Worm (Caenorhabditis elegans) whole organism, young adult: ENCODE measurements around the gene B0244.16.

Experiments used
- D2030.7 ChIP-seq: fragments of 200-800 bp; sonication (Bioruptor generic); IDR thresholded peaks from 2 replicates; pipeline ENCODE4 v1.3.6; 2022; ENCODE audit warnings: missing genetic modification reagents, missing genetic modification characterization, missing compliant biosample characterization
- F33H1.4 ChIP-seq: fragments of 200-800 bp; sonication (Bioruptor generic); IDR thresholded peaks from 2 replicates; pipeline ENCODE4 v1.3.6; 2022; ENCODE audit warnings: missing genetic modification reagents, missing genetic modification characterization, missing compliant biosample characterization
- F57C9.4 ChIP-seq: sonication (generic microtip); optimal IDR thresholded peaks from 2 replicates; lab custom pipeline; 2017; ENCODE audit warnings: mild to moderate bottlenecking, missing genetic modification characterization, missing compliant biosample characterization
- T07F8.4 ChIP-seq: sonication (generic microtip); optimal IDR thresholded peaks from 2 replicates; lab custom pipeline; 2016; ENCODE audit warnings: mild to moderate bottlenecking, missing genetic modification characterization, moderate library complexity, missing compliant biosample characterization
- attf-3 ChIP-seq: fragments of 200-800 bp; sonication (Bioruptor generic); conservative IDR thresholded peaks from 2 replicates; pipeline ENCODE4 v1.3.6; 2022; ENCODE audit warnings: missing genetic modification reagents, missing genetic modification characterization, missing compliant biosample characterization
- attf-5 ChIP-seq: fragments of 200-800 bp; sonication (Bioruptor generic); optimal IDR thresholded peaks from 2 replicates; lab custom pipeline; 2018; ENCODE audit warnings: mild to moderate bottlenecking, missing genetic modification characterization, missing compliant biosample characterization
- cebp-1 ChIP-seq, 2 experiments: fragments of 200-800 bp in 1 of 2; sonication (Bioruptor generic) in 1 of 2; sonication (generic microtip) in 1 of 2; IDR thresholded peaks in 1 of 2; optimal IDR thresholded peaks in 1 of 2; 2 replicates each; pipeline versions ENCODE4 v1.3.6 to Lab custom; 2017 to 2022; ENCODE audit warnings: missing compliant biosample characterization in 2 of 2, missing genetic modification characterization in 2 of 2, mild to moderate bottlenecking in 1 of 2, missing genetic modification reagents in 1 of 2, moderate library complexity in 1 of 2
- ceh-40 ChIP-seq: fragments of 200-800 bp; sonication (Bioruptor generic); IDR thresholded peaks from 2 replicates; pipeline ENCODE4 v1.3.6; 2022; ENCODE audit warnings: missing genetic modification characterization, missing compliant biosample characterization
- ceh-58 ChIP-seq: fragments of 200-800 bp; sonication (Bioruptor generic); IDR thresholded peaks from 2 replicates; pipeline ENCODE4 v1.3.6; 2022; ENCODE audit warnings: missing genetic modification characterization, missing compliant biosample characterization
- ceh-79 ChIP-seq: sonication (generic microtip); optimal IDR thresholded peaks from 2 replicates; lab custom pipeline; 2017; ENCODE audit warnings: mild to moderate bottlenecking, missing genetic modification characterization, missing compliant biosample characterization
- ceh-91 ChIP-seq: fragments of 200-800 bp; sonication (Bioruptor generic); IDR thresholded peaks from 2 replicates; pipeline ENCODE4 v1.3.6; 2022; ENCODE audit warnings: missing genetic modification reagents, missing genetic modification characterization, missing compliant biosample characterization
- chd-7 ChIP-seq: sonication (generic microtip); optimal IDR thresholded peaks from 2 replicates; lab custom pipeline; 2016; ENCODE audit warnings: mild to moderate bottlenecking, missing genetic modification characterization, moderate library complexity, missing compliant biosample characterization
- dox-1 ChIP-seq: fragments of 200-800 bp; sonication (Bioruptor generic); IDR thresholded peaks from 2 replicates; pipeline ENCODE4 v1.3.6; 2022; ENCODE audit warnings: missing genetic modification reagents, missing genetic modification characterization, missing compliant biosample characterization
- dpl-1 ChIP-seq: fragments of 150-350 bp; optimal IDR thresholded peaks from 2 replicates; lab custom pipeline; 2014; ENCODE audit warnings: missing biosample characterization, missing genetic modification reagents, missing genetic modification characterization
- efl-1 ChIP-seq: fragments of 150-350 bp; optimal IDR thresholded peaks from 2 replicates; lab custom pipeline; 2014; ENCODE audit warnings: missing biosample characterization, missing genetic modification reagents, missing genetic modification characterization
- egl-18 ChIP-seq: fragments of 200-800 bp; sonication (Bioruptor generic); IDR thresholded peaks from 2 replicates; pipeline ENCODE4 v1.3.6; 2022; ENCODE audit warnings: missing genetic modification reagents, missing genetic modification characterization, missing compliant biosample characterization
- him-1 ChIP-seq: sonication (generic microtip); optimal IDR thresholded peaks from 2 replicates; lab custom pipeline; 2016; ENCODE audit warnings: missing genotype, missing genetic modification reagents, missing genetic modification characterization, missing compliant biosample characterization
- hlh-12 ChIP-seq: sonication (generic microtip); optimal IDR thresholded peaks from 2 replicates; lab custom pipeline; 2016; ENCODE audit warnings: missing genetic modification characterization, missing compliant biosample characterization
- hsf-1 ChIP-seq: fragments of 200-800 bp; sonication (Bioruptor generic); IDR thresholded peaks from 2 replicates; pipeline ENCODE4 v1.3.6; 2022; ENCODE audit warnings: missing genetic modification reagents, missing genetic modification characterization, missing compliant biosample characterization
- let-607 ChIP-seq, 2 experiments: fragments of 200-800 bp in 1 of 2; sonication (Bioruptor generic) in 1 of 2; sonication (generic microtip) in 1 of 2; optimal IDR thresholded peaks; 2 replicates each; lab custom pipeline; 2016 to 2018; ENCODE audit warnings: mild to moderate bottlenecking in 2 of 2, missing compliant biosample characterization in 2 of 2, missing genetic modification characterization in 2 of 2, moderate library complexity in 2 of 2, missing genotype in 1 of 2
- lin-40 ChIP-seq: sonication (generic microtip); optimal IDR thresholded peaks from 2 replicates; lab custom pipeline; 2016; ENCODE audit warnings: missing genetic modification characterization, mild to moderate bottlenecking, missing compliant biosample characterization, missing genotype, missing genetic modification reagents
- lsl-1 ChIP-seq: fragments of 200-800 bp; sonication (Bioruptor generic); optimal IDR thresholded peaks from 2 replicates; lab custom pipeline; 2018; ENCODE audit warnings: mild to moderate bottlenecking, missing genetic modification characterization, moderate library complexity, missing compliant biosample characterization
- madf-3 ChIP-seq: fragments of 200-800 bp; sonication (Bioruptor generic); IDR thresholded peaks from 2 replicates; pipeline ENCODE4 v1.3.6; 2022; ENCODE audit warnings: missing genetic modification reagents, missing genetic modification characterization, missing compliant biosample characterization
- madf-6 ChIP-seq: fragments of 200-800 bp; sonication (Bioruptor generic); IDR thresholded peaks from 2 replicates; pipeline ENCODE4 v1.3.6; 2022; ENCODE audit warnings: missing genetic modification reagents, missing genetic modification characterization, missing compliant biosample characterization
- madf-8 ChIP-seq: fragments of 200-800 bp; sonication (Bioruptor generic); conservative IDR thresholded peaks from 2 replicates; pipeline ENCODE4 v1.3.6; 2022; ENCODE audit warnings: missing genetic modification reagents, missing genetic modification characterization, missing compliant biosample characterization
- nfya-2 ChIP-seq: fragments of 200-800 bp; sonication (Bioruptor generic); IDR thresholded peaks from 2 replicates; pipeline ENCODE4 v1.3.6; 2022; ENCODE audit warnings: missing genetic modification reagents, missing genetic modification characterization, missing compliant biosample characterization
- nhr-80 ChIP-seq: sonication (generic microtip); optimal IDR thresholded peaks from 2 replicates; lab custom pipeline; 2016; ENCODE audit warnings: missing genetic modification characterization, missing compliant biosample characterization
- repo-1 ChIP-seq: sonication (generic microtip); optimal IDR thresholded peaks from 2 replicates; lab custom pipeline; 2017; ENCODE audit warnings: mild to moderate bottlenecking, missing genetic modification characterization, missing compliant biosample characterization
- snpc-1.3 ChIP-seq: sonication (generic microtip); optimal IDR thresholded peaks from 2 replicates; lab custom pipeline; 2017; ENCODE audit warnings: missing genetic modification characterization, mild to moderate bottlenecking, missing compliant biosample characterization, antibody characterized with exemption, moderate library complexity, missing genotype, missing genetic modification reagents; ENCODE audit not compliant: insufficient read depth
- snpc-3.4 ChIP-seq: sonication (generic microtip); optimal IDR thresholded peaks from 2 replicates; lab custom pipeline; 2017; ENCODE audit warnings: missing genetic modification characterization, mild to moderate bottlenecking, missing compliant biosample characterization, antibody characterized with exemption, moderate library complexity, missing genotype, missing genetic modification reagents
- snpc-4 ChIP-seq, 5 experiments: fragments of 150-350 bp in 1 of 5; sonication (generic microtip) in 4 of 5; optimal IDR thresholded peaks; 2 replicates each; lab custom pipeline; 2014 to 2018; ENCODE audit warnings: missing genetic modification characterization in 5 of 5, missing biosample characterization in 3 of 5, antibody characterized with exemption in 2 of 5, mild to moderate bottlenecking in 2 of 5, missing compliant biosample characterization in 2 of 5, missing genotype in 2 of 5, moderate library complexity in 2 of 5, missing genetic modification reagents in 1 of 5
- tbp1 ChIP-seq: fragments of 200-800 bp; sonication (Bioruptor generic); optimal IDR thresholded peaks from 2 replicates; lab custom pipeline; 2018; ENCODE audit warnings: mild to moderate bottlenecking, missing genetic modification characterization, missing compliant biosample characterization
- tbx-9 ChIP-seq: sonication (generic microtip); optimal IDR thresholded peaks from 2 replicates; lab custom pipeline; 2016; ENCODE audit warnings: borderline replicate concordance, missing genetic modification characterization, inconsistent platforms, missing compliant biosample characterization
- tlf-1 ChIP-seq: fragments of 200-800 bp; sonication (Bioruptor generic); optimal IDR thresholded peaks from 2 replicates; lab custom pipeline; 2018; ENCODE audit warnings: mild to moderate bottlenecking, missing genetic modification characterization, missing compliant biosample characterization
- unc-130 ChIP-seq: sonication (generic microtip); optimal IDR thresholded peaks from 2 replicates; lab custom pipeline; 2016; ENCODE audit warnings: missing genetic modification reagents, missing genetic modification characterization, missing compliant biosample characterization
- xnd-1 ChIP-seq: sonication (generic microtip); optimal IDR thresholded peaks from 2 replicates; lab custom pipeline; 2016; ENCODE audit warnings: missing genotype, missing genetic modification reagents, missing genetic modification characterization, missing compliant biosample characterization

The B0244.16 gene

DNA sequence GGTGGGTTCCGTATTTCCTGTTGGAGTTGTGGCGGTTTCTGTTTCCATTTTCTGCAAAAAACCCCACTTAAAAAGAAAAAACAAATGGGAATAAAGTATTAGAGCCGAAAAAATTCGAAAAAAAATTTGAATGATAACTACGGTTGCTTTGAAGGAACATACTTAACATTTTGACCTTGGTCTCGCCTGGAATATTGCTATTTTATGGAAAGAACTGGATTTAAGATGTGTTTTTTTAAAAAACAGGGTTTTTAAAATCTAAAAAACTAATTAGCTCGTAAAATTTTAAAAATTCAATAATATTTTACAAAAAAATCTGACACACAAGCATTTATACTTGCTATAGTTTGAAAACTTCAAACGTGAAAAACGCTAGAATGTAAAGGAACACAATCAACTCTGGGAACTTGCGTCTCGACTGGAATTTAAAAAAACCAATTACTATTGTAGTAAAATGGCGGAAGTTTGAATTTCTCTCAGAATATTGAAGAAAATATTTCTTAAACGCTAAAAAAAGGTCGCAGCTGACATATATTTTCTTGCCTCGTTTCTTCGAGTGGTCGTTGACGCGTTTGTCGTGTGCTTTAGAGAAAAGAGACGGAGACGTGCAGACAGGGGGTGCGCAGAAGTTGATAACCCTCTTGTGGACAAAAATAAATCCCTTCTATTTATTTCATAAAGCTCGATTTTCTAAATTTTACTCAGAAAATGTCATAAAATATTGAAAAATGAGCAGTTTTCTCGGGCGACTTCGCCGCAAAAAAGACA, 42.6 kb upstream of the B0244.16 start, which contains the start of the genes lgg-3 and rgs-5 (continued):
- peak; percentile 3 for TF ChIP-seq snpc-1.3 (tag; lab: Kevin White, UChicago)
- no peak for TF ChIP-seq snpc-3.4 (tag; lab: Kevin White, UChicago)
- 0 out of 2 replicates have a peak, but pooled peaks have one; percentile 11 for TF ChIP-seq cebp-1 (GFP tag; IDR thresholded peaks at IDR 0.05; lab: Robert Waterston, UW)
- peak; percentile 15 for TF ChIP-seq cebp-1 (tag; optimal IDR thresholded peaks at IDR 0.05; lab: Kevin White, UChicago)
- no peak for TF ChIP-seq repo-1 (tag; lab: Kevin White, UChicago)
- peak; percentile 14 for TF ChIP-seq dpl-1
- TF ChIP-seq unc-130 (GFP tag; lab: Kevin White, UChicago): peak; percentile 37
- peak; percentile 44 for TF ChIP-seq tlf-1 (GFP tag; lab: Kevin White, UChicago)
- no peak for TF ChIP-seq egl-18 (GFP tag; lab: Robert Waterston, UW)
- no peak for TF ChIP-seq lin-40 (tag; lab: Kevin White, UChicago)
- no peak; the same call in 1 of the 2 replicates for TF ChIP-seq dox-1 (GFP tag; lab: Robert Waterston, UW)
- TF ChIP-seq ceh-58: no peak
- TF ChIP-seq hlh-12: no peak
- peak; percentile 12 for TF ChIP-seq nhr-80 (tag; lab: Kevin White, UChicago)
- TF ChIP-seq attf-3 (GFP tag; lab: Robert Waterston, UW): no peak
- peak; percentile 91 for TF ChIP-seq xnd-1
- peak; percentile 88 for TF ChIP-seq madf-6 (GFP tag; lab: Robert Waterston, UW)
- peak; percentile 62 for TF ChIP-seq efl-1 (GFP tag; lab: Kevin White, UChicago)
- TF ChIP-seq let-607 (tag; optimal IDR thresholded peaks at IDR 0.05; lab: Kevin White, UChicago): no peak
- peak; percentile 64 for TF ChIP-seq him-1
- peak; percentile 48; the same call in 1 of the 2 replicates for TF ChIP-seq hsf-1 (GFP tag; lab: Robert Waterston, UW)
- no peak for TF ChIP-seq tbx-9 (tag; lab: Kevin White, UChicago)
- peak; percentile 61 for TF ChIP-seq ceh-91 (GFP tag; lab: Robert Waterston, UW)
- TF ChIP-seq attf-5: peak; percentile 65
- no peak for TF ChIP-seq ceh-79 (tag; lab: Kevin White, UChicago)
- TF ChIP-seq chd-7: no peak
- TF ChIP-seq madf-3: no peak
- no peak for TF ChIP-seq ceh-40

DNA sequence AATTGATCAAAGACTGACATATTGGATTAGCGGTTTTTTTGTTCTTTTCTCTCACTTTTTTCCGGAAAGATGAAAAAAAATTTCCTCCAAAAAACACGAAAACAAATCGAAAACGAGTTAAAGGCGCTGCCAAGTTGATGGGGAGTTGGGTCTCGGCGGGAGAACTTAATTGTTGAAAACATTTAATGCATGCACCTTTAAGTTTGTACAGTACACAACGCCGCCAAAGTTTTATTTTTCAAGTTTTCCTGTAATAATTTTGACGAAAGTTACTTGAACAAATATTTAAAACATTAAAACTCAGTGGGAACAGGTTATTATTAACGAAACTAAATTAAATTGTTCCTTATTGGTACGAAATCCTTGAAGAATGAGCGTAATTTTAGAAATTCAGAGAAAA, 39.3 kb upstream of the B0244.16 start:
- peak; percentile 80 for TF ChIP-seq lsl-1 (GFP tag; lab: Kevin White, UChicago)
- no peak for TF ChIP-seq T07F8.4
- peak; percentile 79 for TF ChIP-seq F33H1.4 (GFP tag; lab: Robert Waterston, UW)
- TF ChIP-seq xnd-1: peak; percentile 21
- TF ChIP-seq madf-6 (GFP tag; lab: Robert Waterston, UW): peak; percentile 78
- TF ChIP-seq ceh-91 (GFP tag; lab: Robert Waterston, UW): peak; percentile 41; the same call in 1 of the 2 replicates
- TF ChIP-seq tbp1 (GFP tag; lab: Kevin White, UChicago): no peak
- no peak for TF ChIP-seq F57C9.4 (tag; lab: Kevin White, UChicago)
- no peak for TF ChIP-seq nfya-2 (GFP tag; lab: Robert Waterston, UW)
- TF ChIP-seq snpc-4 (GFP tag; optimal IDR thresholded peaks at IDR 0.05; lab: Kevin White, UChicago): no peak
- no peak for TF ChIP-seq snpc-4 (tag; optimal IDR thresholded peaks at IDR 0.05; lab: Kevin White, UChicago)
- peak; percentile 49 for TF ChIP-seq madf-8 (GFP tag; lab: Robert Waterston, UW)
- TF ChIP-seq efl-1 (GFP tag; lab: Kevin White, UChicago): peak; percentile 83
- peak; percentile 41; the same call in 1 of the 2 replicates for TF ChIP-seq D2030.7
